Fruit fly (Drosophila melanogaster) whole organism, embryonic: ENCODE measurements around the gene CG14082.

Source experiments
- Aef1 ChIP-seq: fragments of 200-800 bp; sonication (Bioruptor generic); IDR thresholded peaks from 3 replicates; pipeline ENCODE4 v1.3.6; 2022; ENCODE audit warnings: missing biosample characterization, missing genetic modification characterization
- Asciz ChIP-seq: fragments of 200-800 bp; sonication (Bioruptor generic); optimal IDR thresholded peaks from 2 replicates; lab custom pipeline; 2017; ENCODE audit warnings: missing biosample characterization, mild to moderate bottlenecking, missing genetic modification characterization, missing genetic modification reagents
- BEAF-32 ChIP-seq: fragments of 200-800 bp; sonication (Bioruptor generic); optimal IDR thresholded peaks from 3 replicates; lab custom pipeline; 2017; ENCODE audit warnings: missing biosample characterization, missing genetic modification characterization, mild to moderate bottlenecking, moderate library complexity, missing genetic modification reagents
- C15 ChIP-seq: fragments of 200-800 bp; sonication (Bioruptor generic); IDR thresholded peaks from 3 replicates; pipeline ENCODE4 v1.3.6; 2022; ENCODE audit warnings: missing biosample characterization, missing genetic modification characterization
- CG10321 ChIP-seq: fragments of 200-800 bp; sonication (Bioruptor generic); IDR thresholded peaks from 2 replicates; pipeline ENCODE4 v1.3.6; 2022; ENCODE audit warnings: missing biosample characterization, missing genetic modification characterization
- CG10979 ChIP-seq: fragments of 200-800 bp; sonication (Bioruptor generic); optimal IDR thresholded peaks from 2 replicates; lab custom pipeline; 2018; ENCODE audit warnings: missing biosample characterization, mild to moderate bottlenecking, missing genetic modification characterization, moderate library complexity
- CG11093 ChIP-seq: fragments of 200-800 bp; sonication (Bioruptor generic); IDR thresholded peaks from 3 replicates; pipeline ENCODE4 v1.3.6; 2022; ENCODE audit warnings: missing biosample characterization, missing genetic modification characterization
- CG11695 ChIP-seq: fragments of 200-800 bp; sonication (Bioruptor generic); IDR thresholded peaks from 3 replicates; pipeline ENCODE4 v1.3.6; 2022; ENCODE audit warnings: missing biosample characterization, missing genetic modification characterization
- CG12236 ChIP-seq: fragments of 200-800 bp; sonication (Bioruptor generic); optimal IDR thresholded peaks from 2 replicates; lab custom pipeline; 2016; ENCODE audit warnings: missing biosample characterization, missing genetic modification characterization
- CG1233 ChIP-seq: fragments of 200-800 bp; sonication (Bioruptor generic); optimal IDR thresholded peaks from 4 replicates; lab custom pipeline; 2018; ENCODE audit warnings: missing biosample characterization, mild to moderate bottlenecking, missing genetic modification characterization
- CG13624 ChIP-seq: fragments of 200-800 bp; sonication (Bioruptor generic); optimal IDR thresholded peaks from 2 replicates; lab custom pipeline; 2016; ENCODE audit warnings: missing biosample characterization, missing genetic modification characterization
- CG14050 ChIP-seq: fragments of 200-800 bp; sonication (Bioruptor generic); IDR thresholded peaks from 3 replicates; pipeline ENCODE4 v1.3.6; 2022; ENCODE audit warnings: missing biosample characterization, missing genetic modification characterization
- CG14710 ChIP-seq: fragments of 200-800 bp; sonication (Bioruptor generic); optimal IDR thresholded peaks from 3 replicates; lab custom pipeline; 2019; ENCODE audit warnings: missing biosample characterization, mild to moderate bottlenecking, missing genetic modification characterization, moderate library complexity
- CG14965 ChIP-seq: fragments of 200-800 bp; sonication (Bioruptor generic); optimal IDR thresholded peaks from 2 replicates; lab custom pipeline; 2016; ENCODE audit warnings: missing biosample characterization, missing genetic modification characterization, borderline replicate concordance
- CG17361 ChIP-seq: fragments of 200-800 bp; sonication (Bioruptor generic); IDR thresholded peaks from 3 replicates; pipeline ENCODE4 v1.3.6; 2022; ENCODE audit warnings: missing biosample characterization, missing genetic modification characterization
- CG18476 ChIP-seq: fragments of 200-800 bp; sonication (Bioruptor generic); optimal IDR thresholded peaks from 2 replicates; lab custom pipeline; 2016; ENCODE audit warnings: missing biosample characterization, mild to moderate bottlenecking, missing genetic modification characterization
- CG31441 ChIP-seq: fragments of 200-800 bp; sonication (Bioruptor generic); IDR thresholded peaks from 2 replicates; pipeline ENCODE4 v1.3.6; 2022; ENCODE audit warnings: missing biosample characterization, missing genetic modification characterization
- CG34376 ChIP-seq: fragments of 200-800 bp; sonication (Bioruptor generic); optimal IDR thresholded peaks from 2 replicates; lab custom pipeline; 2018; ENCODE audit warnings: missing biosample characterization, mild to moderate bottlenecking, missing genetic modification characterization
- CG7786 ChIP-seq: fragments of 200-800 bp; sonication (Bioruptor generic); optimal IDR thresholded peaks from 2 replicates; lab custom pipeline; 2016; ENCODE audit warnings: missing biosample characterization, missing genetic modification characterization
- CG9609 ChIP-seq: fragments of 200-800 bp; sonication (Bioruptor generic); optimal IDR thresholded peaks from 3 replicates; lab custom pipeline; 2016; ENCODE audit warnings: missing biosample characterization, missing genetic modification characterization
- CG9876 ChIP-seq: fragments of 200-800 bp; sonication (Bioruptor generic); optimal IDR thresholded peaks from 2 replicates; lab custom pipeline; 2016; ENCODE audit warnings: missing biosample characterization, missing genetic modification characterization
- Drgx ChIP-seq: fragments of 200-800 bp; sonication (Bioruptor generic); IDR thresholded peaks from 2 replicates; pipeline ENCODE4 v1.3.6; 2022; ENCODE audit warnings: missing biosample characterization, missing genetic modification characterization
- Hand ChIP-seq: fragments of 200-800 bp; sonication (Bioruptor generic); optimal IDR thresholded peaks from 2 replicates; lab custom pipeline; 2017; ENCODE audit warnings: mild to moderate bottlenecking, missing biosample characterization, missing genetic modification reagents, missing genetic modification characterization
- Lim3 ChIP-seq: fragments of 200-800 bp; sonication (Bioruptor generic); IDR thresholded peaks from 2 replicates; pipeline ENCODE4 v1.3.6; 2022; ENCODE audit warnings: missing biosample characterization, missing genetic modification characterization
- Mrtf ChIP-seq: fragments of 200-800 bp; sonication (Bioruptor generic); IDR thresholded peaks from 3 replicates; pipeline ENCODE4 v1.3.6; 2022; ENCODE audit warnings: missing biosample characterization, missing genetic modification characterization
- NC2β ChIP-seq: fragments of 200-800 bp; sonication (Bioruptor generic); optimal IDR thresholded peaks from 2 replicates; lab custom pipeline; 2016; ENCODE audit warnings: missing biosample characterization, missing genetic modification characterization
- NfI ChIP-seq: fragments of 200-800 bp; sonication (Bioruptor generic); optimal IDR thresholded peaks from 3 replicates; lab custom pipeline; 2018; ENCODE audit warnings: missing biosample characterization, mild to moderate bottlenecking, missing genetic modification characterization, moderate library complexity
- PHDP ChIP-seq: fragments of 200-800 bp; sonication (Bioruptor generic); optimal IDR thresholded peaks from 3 replicates; lab custom pipeline; 2018; ENCODE audit warnings: missing biosample characterization, mild to moderate bottlenecking, missing genetic modification characterization, moderate library complexity
- Ptx1 ChIP-seq: fragments of 200-800 bp; sonication (Bioruptor generic); IDR thresholded peaks from 2 replicates; pipeline ENCODE4 v1.3.6; 2022; ENCODE audit warnings: missing biosample characterization, missing genetic modification characterization
- Rfx ChIP-seq: fragments of 200-800 bp; sonication (Bioruptor generic); IDR thresholded peaks from 2 replicates; pipeline ENCODE4 v1.3.6; 2022; ENCODE audit warnings: missing biosample characterization, missing genetic modification characterization
- Sin3A ChIP-seq: fragments of >200 bp; optimal IDR thresholded peaks from 2 replicates; lab custom pipeline; 2018
- ara ChIP-seq: fragments of 200-800 bp; sonication (Bioruptor generic); IDR thresholded peaks from 2 replicates; pipeline ENCODE4 v1.3.6; 2022; ENCODE audit warnings: missing biosample characterization, missing genetic modification characterization
- ase ChIP-seq: fragments of 200-800 bp; sonication (Bioruptor generic); IDR thresholded peaks from 3 replicates; pipeline ENCODE4 v1.3.6; 2022; ENCODE audit warnings: missing biosample characterization, missing genetic modification characterization
- corto ChIP-seq: fragments of 200-800 bp; sonication (Bioruptor generic); optimal IDR thresholded peaks from 2 replicates; lab custom pipeline; 2016; ENCODE audit warnings: missing biosample characterization, mild to moderate bottlenecking, missing genetic modification characterization, moderate library complexity
- dimm ChIP-seq: fragments of 200-800 bp; sonication (Bioruptor generic); IDR thresholded peaks from 2 replicates; pipeline ENCODE4 v1.3.6; 2022; ENCODE audit warnings: missing biosample characterization, missing genetic modification characterization
- eyg ChIP-seq: fragments of 200-800 bp; sonication (Bioruptor generic); optimal IDR thresholded peaks from 3 replicates; lab custom pipeline; 2016; ENCODE audit warnings: missing biosample characterization, missing genetic modification characterization
- gcm ChIP-seq: fragments of 200-800 bp; sonication (Bioruptor generic); optimal IDR thresholded peaks from 2 replicates; lab custom pipeline; 2019; ENCODE audit warnings: missing biosample characterization, mild to moderate bottlenecking, missing genetic modification characterization, moderate library complexity
- lov ChIP-seq, 2 experiments: fragments of 200-800 bp in 1 of 2; fragments of >200 bp in 1 of 2; sonication (Bioruptor generic) in 1 of 2; IDR thresholded peaks in 1 of 2; optimal IDR thresholded peaks in 1 of 2; 2 replicates in 1 of 2; 3 replicates in 1 of 2; pipeline versions ENCODE4 v1.3.6 to Lab custom; 2017 to 2022; ENCODE audit warnings: missing biosample characterization in 1 of 2, missing genetic modification characterization in 1 of 2
- maf-S ChIP-seq: fragments of 200-800 bp; sonication (Bioruptor generic); optimal IDR thresholded peaks from 2 replicates; lab custom pipeline; 2016; ENCODE audit warnings: missing biosample characterization, missing genetic modification characterization
- oc ChIP-seq: fragments of 200-800 bp; sonication (Bioruptor generic); optimal IDR thresholded peaks from 2 replicates; lab custom pipeline; 2018; ENCODE audit warnings: missing biosample characterization, mild to moderate bottlenecking, missing genetic modification characterization, moderate library complexity
- onecut ChIP-seq: fragments of 200-800 bp; sonication (Bioruptor generic); IDR thresholded peaks from 2 replicates; pipeline ENCODE4 v1.3.6; 2022; ENCODE audit warnings: missing biosample characterization, missing genetic modification characterization
- pfk ChIP-seq: fragments of 200-800 bp; sonication (Bioruptor generic); optimal IDR thresholded peaks from 2 replicates; lab custom pipeline; 2018; ENCODE audit warnings: missing biosample characterization, mild to moderate bottlenecking, missing genetic modification characterization, moderate library complexity
- pum ChIP-seq: fragments of 200-800 bp; sonication (Bioruptor generic); optimal IDR thresholded peaks from 2 replicates; lab custom pipeline; 2016; ENCODE audit warnings: missing biosample characterization, missing genetic modification characterization
- schlank ChIP-seq: fragments of 200-800 bp; sonication (Bioruptor generic); optimal IDR thresholded peaks from 2 replicates; lab custom pipeline; 2018; ENCODE audit warnings: missing biosample characterization, mild to moderate bottlenecking, missing genetic modification characterization
- sens ChIP-seq: fragments of 200-800 bp; sonication (Bioruptor generic); peaks from one replicate; lab custom pipeline; 2016; ENCODE audit warnings: missing biosample characterization, missing genetic modification characterization
- sima ChIP-seq: fragments of 200-800 bp; sonication (Bioruptor generic); optimal IDR thresholded peaks from 2 replicates; lab custom pipeline; 2016; ENCODE audit warnings: missing biosample characterization, missing genetic modification characterization
- ttk ChIP-seq: fragments of 200-800 bp; sonication (Bioruptor generic); IDR thresholded peaks from 2 replicates; pipeline ENCODE4 v2.1.2; 2022; ENCODE audit warnings: missing biosample characterization, missing genetic modification characterization
- unc-4 ChIP-seq: fragments of 200-800 bp; sonication (Bioruptor generic); IDR thresholded peaks from 2 replicates; pipeline ENCODE4 v1.3.6; 2022; ENCODE audit warnings: missing biosample characterization, missing genetic modification characterization; ENCODE audit not compliant: partially characterized antibody
- usp ChIP-seq: fragments of >200 bp; optimal IDR thresholded peaks from 2 replicates; lab custom pipeline; 2017; ENCODE audit warnings: missing biosample characterization, missing genetic modification characterization

The CG14082 gene

DNA sequence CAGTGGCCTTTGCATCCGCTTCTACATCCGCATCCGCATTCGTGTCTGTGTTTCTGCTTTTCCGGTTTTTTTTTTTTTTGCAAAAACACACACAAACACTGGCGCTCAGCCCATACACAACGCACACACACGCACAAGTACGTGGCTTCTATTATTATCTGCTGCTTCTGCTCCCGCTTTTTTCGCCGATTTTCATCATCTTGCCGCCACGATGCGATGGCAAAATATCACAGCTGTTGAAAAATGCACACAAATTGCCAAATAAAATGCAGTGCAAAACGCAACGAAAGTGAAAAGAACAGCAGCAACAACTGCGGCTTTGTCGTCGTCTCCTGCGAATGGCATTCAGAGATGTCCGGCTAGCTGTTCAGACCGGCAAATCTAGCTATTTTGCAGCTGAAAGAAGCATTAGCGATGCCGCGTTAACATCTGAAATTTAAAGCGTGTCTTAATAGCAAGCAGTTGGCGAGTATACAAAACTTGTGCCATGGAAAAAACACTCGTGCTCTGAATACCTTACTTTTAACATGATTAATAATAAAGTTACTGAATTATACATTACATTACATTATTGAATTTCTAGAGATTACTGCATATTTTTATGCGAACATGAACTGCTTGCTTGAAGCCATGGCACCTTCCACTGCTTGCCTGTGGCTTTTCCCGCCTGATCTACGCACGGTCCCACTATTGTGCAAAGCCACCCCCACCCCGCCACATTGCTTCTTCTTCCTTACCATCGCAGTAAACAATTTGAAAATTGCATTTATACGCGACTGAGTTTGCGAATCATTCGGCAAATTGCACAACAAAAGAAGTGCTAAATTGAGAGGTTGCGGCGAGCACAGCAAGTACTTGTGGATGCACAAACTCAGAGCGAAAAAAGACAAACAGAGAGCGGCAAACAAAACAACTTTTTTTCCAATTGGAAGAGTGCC is 76.0 kb downstream of the CG14082 start, which contains the start of the genes Ugt316A1 and Sfxn2 (continued):
- TF ChIP-seq NC2β (GFP tag; lab: Kevin White, UChicago) (peak; percentile 36), Sin3A (lab: Kevin White, UChicago) (peak; percentile 97), ara (no peak), eyg (GFP tag; lab: Kevin White, UChicago) (no peak), corto (GFP tag; lab: Kevin White, UChicago) (no peak), Mrtf (no peak), oc (peak; percentile 42), Asciz (GFP tag; lab: Kevin White, UChicago) (no peak), CG11695 (GFP tag; lab: Robert Waterston, UW) (0 out of 3 replicates have a peak, but pooled peaks have one; percentile 22), CG13624 (GFP tag; lab: Kevin White, UChicago) (peak; percentile 48), CG9609 (no peak), CG34376 (GFP tag; lab: Kevin White, UChicago) (peak; percentile 43), Aef1 (GFP tag; lab: Robert Waterston, UW) (peak; percentile 25; the same call in 2 of the 3 replicates), CG14710 (peak; percentile 66), CG9876 (no peak), gcm (peak; percentile 16), Hand (GFP tag; lab: Kevin White, UChicago) (no peak), CG10321 (no peak), sima (GFP tag; lab: Kevin White, UChicago) (no peak), C15 (GFP tag; lab: Robert Waterston, UW) (no peak), ase (GFP tag; lab: Robert Waterston, UW) (0 out of 3 replicates have a peak, but pooled peaks have one; percentile 21), maf-S (GFP tag; lab: Kevin White, UChicago) (no peak), Ptx1 (GFP tag; lab: Robert Waterston, UW) (peak; percentile 55), CG17361 (GFP tag; lab: Robert Waterston, UW) (peak; percentile 71), ttk (GFP tag; lab: Robert Waterston, UW) (no peak; the same call in 1 of the 2 replicates), schlank (tag; lab: Kevin White, UChicago) (no peak), Rfx (GFP tag; lab: Robert Waterston, UW) (peak; percentile 79), CG11093 (no peak), unc-4 (0 out of 2 replicates have a peak, but pooled peaks have one; percentile 38), usp (GFP tag; lab: Kevin White, UChicago) (no peak), CG14965 (GFP tag; lab: Kevin White, UChicago) (no peak), PHDP (tag; lab: Kevin White, UChicago) (peak; percentile 8), onecut (GFP tag; lab: Robert Waterston, UW) (no peak), CG31441 (GFP tag; lab: Robert Waterston, UW) (peak; percentile 42; the same call in 1 of the 2 replicates), CG18476 (GFP tag; lab: Kevin White, UChicago) (no peak), NfI (GFP tag; lab: Kevin White, UChicago) (peak; percentile 30), pfk (GFP tag; lab: Kevin White, UChicago) (no peak), Drgx (GFP tag; lab: Robert Waterston, UW) (0 out of 2 replicates have a peak, but pooled peaks have one; percentile 25), Lim3 (no peak), pum (GFP tag; lab: Kevin White, UChicago) (peak; percentile 54), CG12236 (GFP tag; lab: Kevin White, UChicago) (no peak), BEAF-32 (peak; percentile 51), CG7786 (GFP tag; lab: Kevin White, UChicago) (peak; percentile 33), dimm (no peak), CG14050 (no peak), lov (optimal IDR thresholded peaks at IDR 0.05; lab: Kevin White, UChicago) (no peak), lov (GFP tag; IDR thresholded peaks at IDR 0.05; lab: Robert Waterston, UW) (no peak), CG1233 (GFP tag; lab: Kevin White, UChicago) (no peak), CG10979 (tag; lab: Kevin White, UChicago) (peak; percentile 48), sens (peak; percentile 88)
